Worm (Caenorhabditis elegans): Measurements from ENCODE around the gene Y39F10A.6.

ce11 chrII:812917-813316 is 29.5 kb upstream of the Y39F10A.6 start, which contains the start of gene F46F5.5:
- TF ChIP-seq him-1 (tag; optimal IDR thresholded peaks at IDR 0.05) (no peak), dao-5 (tag; optimal IDR thresholded peaks at IDR 0.05) (no peak)
